Fruit fly (Drosophila melanogaster) whole organism, embryonic: Measurements from ENCODE around the gene Hrd3.

Experiments
- Blimp-1 ChIP-seq: fragments of 200-800 bp; sonication (Bioruptor generic); optimal IDR thresholded peaks from 3 replicates; lab custom pipeline; 2018; ENCODE audit warnings: missing biosample characterization, missing genetic modification characterization, mild to moderate bottlenecking, moderate library complexity, missing genetic modification reagents
- Bteb2 ChIP-seq: fragments of 200-800 bp; sonication (Bioruptor generic); optimal IDR thresholded peaks from 2 replicates; lab custom pipeline; 2016; ENCODE audit warnings: missing biosample characterization, missing genetic modification characterization
- CG11456 ChIP-seq: fragments of 200-800 bp; sonication (Bioruptor generic); IDR thresholded peaks from 3 replicates; pipeline ENCODE4 v1.3.6; 2022; ENCODE audit warnings: missing biosample characterization, missing genetic modification characterization
- CG12391 ChIP-seq: fragments of 200-800 bp; sonication (Bioruptor generic); optimal IDR thresholded peaks from 3 replicates; lab custom pipeline; 2018; ENCODE audit warnings: missing biosample characterization, mild to moderate bottlenecking, missing genetic modification characterization, moderate library complexity
- CG32767 ChIP-seq: fragments of 200-800 bp; sonication (Bioruptor generic); IDR thresholded peaks from 2 replicates; pipeline ENCODE4 v1.3.6; 2022; ENCODE audit warnings: missing biosample characterization, missing genetic modification characterization
- Pdp1 ChIP-seq, 2 experiments: fragments of 200-800 bp; sonication (Bioruptor generic); optimal IDR thresholded peaks; 3 replicates each; lab custom pipeline; 2016; ENCODE audit warnings: missing biosample characterization in 2 of 2, missing genetic modification characterization in 2 of 2, mild to moderate bottlenecking in 1 of 2, moderate library complexity in 1 of 2
- gcm ChIP-seq: fragments of 200-800 bp; sonication (Bioruptor generic); optimal IDR thresholded peaks from 2 replicates; lab custom pipeline; 2019; ENCODE audit warnings: missing biosample characterization, mild to moderate bottlenecking, missing genetic modification characterization, moderate library complexity
- gro ChIP-seq: fragments of 200-800 bp; sonication (Bioruptor generic); optimal IDR thresholded peaks from 2 replicates; lab custom pipeline; 2016; ENCODE audit warnings: missing biosample characterization, missing genetic modification characterization
- hb ChIP-seq: fragments of 200-800 bp; sonication (Bioruptor generic); IDR thresholded peaks from 3 replicates; pipeline ENCODE4 v1.3.6; 2022; ENCODE audit warnings: missing biosample characterization, missing genetic modification characterization; ENCODE audit not compliant: partially characterized antibody
- sna ChIP-seq: fragments of 200-800 bp; sonication (Bioruptor generic); IDR thresholded peaks from 2 replicates; pipeline ENCODE4 v1.3.6; 2022; ENCODE audit warnings: missing biosample characterization, missing genetic modification characterization; ENCODE audit not compliant: partially characterized antibody
- vnd ChIP-seq: fragments of 200-800 bp; sonication (Bioruptor generic); IDR thresholded peaks from 3 replicates; pipeline ENCODE4 v1.3.6; 2022; ENCODE audit warnings: missing biosample characterization, missing genetic modification characterization; ENCODE audit not compliant: partially characterized antibody

- TF ChIP-seq gro (GFP tag; lab: Kevin White, UChicago) (peak; percentile 70), vnd (GFP tag; lab: Robert Waterston, UW) (peak; percentile 63), gcm (GFP tag; lab: Kevin White, UChicago) (no peak), CG32767 (GFP tag; lab: Robert Waterston, UW) (no peak), hb (peak; percentile 78), CG11456 (peak; percentile 80), Bteb2 (GFP tag; lab: Kevin White, UChicago) (peak; percentile 60), Blimp-1 (GFP tag; lab: Kevin White, UChicago) (no peak), CG12391 (peak; percentile 33), sna (GFP tag; lab: Robert Waterston, UW) (peak; percentile 68), Pdp1 (GFP tag; optimal IDR thresholded peaks at IDR 0.05; lab: Kevin White, UChicago) (peak; percentile 45 to 68)
Observed at dm6 chr3R:23752728-23753127, 5.6 kb downstream of the Hrd3 start, which contains the start of the genes RanBP3 and Rpt5.
